Worm (Caenorhabditis elegans) whole organism, early embryonic: ENCODE results near the gene F56D6.21.

Experiments used
- B0310.2 ChIP-seq: sonication (generic microtip); optimal IDR thresholded peaks from 2 replicates; lab custom pipeline; 2016; ENCODE audit warnings: mild to moderate bottlenecking, missing genetic modification characterization, missing compliant biosample characterization
- F13C5.2 ChIP-seq: sonication (generic microtip); optimal IDR thresholded peaks from 2 replicates; lab custom pipeline; 2017; ENCODE audit warnings: mild to moderate bottlenecking, missing genetic modification characterization, inconsistent platforms, missing compliant biosample characterization
- aly-1 ChIP-seq: sonication (generic microtip); optimal IDR thresholded peaks from 2 replicates; lab custom pipeline; 2016; ENCODE audit warnings: missing genetic modification characterization, missing compliant biosample characterization
- ama-1 ChIP-seq: fragments of 150-350 bp; optimal IDR thresholded peaks from 2 replicates; lab custom pipeline; 2014
- ceh-13 ChIP-seq: fragments of 200-800 bp; sonication (Bioruptor generic); optimal IDR thresholded peaks from 2 replicates; lab custom pipeline; 2018; ENCODE audit warnings: mild to moderate bottlenecking, missing genetic modification characterization, missing compliant biosample characterization
- ceh-36 ChIP-seq: sonication (generic microtip); optimal IDR thresholded peaks from 2 replicates; lab custom pipeline; 2016; ENCODE audit warnings: missing genetic modification characterization, inconsistent platforms, missing compliant biosample characterization
- ets-7 ChIP-seq: sonication (generic microtip); optimal IDR thresholded peaks from 2 replicates; lab custom pipeline; 2016; ENCODE audit warnings: missing genotype, missing genetic modification characterization, missing compliant biosample characterization
- flt-1 ChIP-seq: fragments of 200-800 bp; sonication (Bioruptor generic); IDR thresholded peaks from 2 replicates; pipeline ENCODE4 v1.3.6; 2022; ENCODE audit warnings: missing genetic modification characterization, missing compliant biosample characterization
- hmbx-1 ChIP-seq: sonication (generic microtip); optimal IDR thresholded peaks from 2 replicates; lab custom pipeline; 2016; ENCODE audit warnings: mild to moderate bottlenecking, missing genetic modification characterization, missing compliant biosample characterization
- hmg-4 ChIP-seq: fragments of 200-800 bp; sonication (Bioruptor generic); optimal IDR thresholded peaks from 2 replicates; lab custom pipeline; 2018; ENCODE audit warnings: mild to moderate bottlenecking, missing genetic modification characterization, missing compliant biosample characterization
- hnd-1 ChIP-seq: sonication (generic microtip); optimal IDR thresholded peaks from 2 replicates; lab custom pipeline; 2016; ENCODE audit warnings: missing genetic modification characterization, missing compliant biosample characterization
- pes-1 ChIP-seq: fragments of 200-800 bp; sonication (Bioruptor generic); IDR thresholded peaks from 2 replicates; pipeline ENCODE4 v1.3.6; 2022; ENCODE audit warnings: missing genetic modification reagents, missing genetic modification characterization, missing compliant biosample characterization
- scrt-1 ChIP-seq: fragments of 200-800 bp; sonication (Bioruptor generic); IDR thresholded peaks from 2 replicates; pipeline ENCODE4 v1.3.6; 2022; ENCODE audit warnings: missing genetic modification characterization, missing compliant biosample characterization
- sea-1 ChIP-seq: fragments of 200-800 bp; sonication (Bioruptor generic); conservative IDR thresholded peaks from 2 replicates; pipeline ENCODE4 v1.3.6; 2022; ENCODE audit warnings: missing genetic modification characterization, missing compliant biosample characterization
- tbx-11 ChIP-seq: fragments of 200-800 bp; sonication (Bioruptor generic); IDR thresholded peaks from 2 replicates; pipeline ENCODE4 v1.3.6; 2022; ENCODE audit warnings: missing genetic modification characterization, missing compliant biosample characterization
- tbx-37 ChIP-seq: fragments of 200-800 bp; sonication (Bioruptor generic); conservative IDR thresholded peaks from 2 replicates; pipeline ENCODE4 v1.3.6; 2022; ENCODE audit warnings: missing genetic modification reagents, missing genetic modification characterization, missing compliant biosample characterization
- tra-4 ChIP-seq: sonication (generic microtip); optimal IDR thresholded peaks from 2 replicates; lab custom pipeline; 2017; ENCODE audit warnings: missing genetic modification characterization, missing compliant biosample characterization

Gene F56D6.21

DNA sequence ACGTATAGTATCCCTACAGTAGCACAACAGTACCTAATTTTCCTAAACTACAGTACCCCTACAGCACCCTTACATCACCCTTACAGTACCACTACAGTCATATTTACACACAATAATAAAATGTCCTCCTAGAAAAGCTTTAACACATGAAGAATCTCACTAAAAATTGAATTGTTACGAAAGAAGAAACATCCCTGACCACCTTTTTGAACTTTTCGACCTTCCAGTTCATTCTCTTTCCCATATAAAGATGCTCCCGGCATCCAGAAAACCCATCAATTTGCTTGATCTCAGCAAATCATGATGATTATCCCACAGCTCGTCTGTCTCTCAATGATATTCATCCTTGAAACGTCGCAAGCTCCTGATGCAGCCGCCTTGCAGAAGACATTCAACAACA is at the start of gene F56D6.21:
Gene F56D6.21, plus strand, starts transcription at position 301 of the 400 bp plus-strand sequence.
- no peak for TF ChIP-seq tra-4 (tag; lab: Kevin White, UChicago)
- no peak for TF ChIP-seq ama-1 (lab: Kevin White, UChicago)
- no peak for TF ChIP-seq hmbx-1 (tag; lab: Kevin White, UChicago)
- TF ChIP-seq tbx-11 (GFP tag; lab: Robert Waterston, UW) = no peak
- no peak for TF ChIP-seq hmg-4 (GFP tag; lab: Kevin White, UChicago)
- TF ChIP-seq hnd-1 (tag; lab: Kevin White, UChicago) = no peak
- TF ChIP-seq ceh-13 (GFP tag; lab: Kevin White, UChicago) = no peak
- TF ChIP-seq ceh-36 (tag; lab: Kevin White, UChicago) = no peak
- no peak for TF ChIP-seq B0310.2 (tag; lab: Kevin White, UChicago)
- no peak for TF ChIP-seq tbx-37

DNA sequence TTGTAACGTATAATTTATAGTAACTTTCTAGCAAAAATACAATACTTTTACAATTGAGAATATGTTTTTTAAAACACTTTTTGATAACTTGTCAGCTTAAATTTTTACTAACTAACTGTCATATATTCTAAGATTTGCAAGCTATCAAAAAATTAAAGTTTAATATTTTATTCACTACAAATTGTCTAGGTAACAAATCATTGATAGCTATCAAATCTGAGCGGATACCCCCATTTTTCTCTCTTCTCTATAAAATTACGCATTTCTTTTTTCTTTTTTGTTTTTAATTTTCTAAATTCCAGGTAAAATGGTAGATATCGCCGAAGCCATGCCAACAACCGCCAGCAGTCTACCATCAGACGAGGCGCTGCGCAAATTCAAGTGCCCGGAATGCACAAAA is 49.2 kb upstream of the F56D6.21 start, which contains the start of gene zag-1:
Gene zag-1, plus strand, starts transcription at position 301 of the 400 bp plus-strand sequence.
- TF ChIP-seq B0310.2 (tag; lab: Kevin White, UChicago) = no peak
- TF ChIP-seq ama-1 (lab: Kevin White, UChicago) = no peak
- no peak for TF ChIP-seq tra-4 (tag; lab: Kevin White, UChicago)
- no peak for TF ChIP-seq scrt-1 (GFP tag; lab: Robert Waterston, UW)
- no peak for TF ChIP-seq hmg-4 (GFP tag; lab: Kevin White, UChicago)

DNA sequence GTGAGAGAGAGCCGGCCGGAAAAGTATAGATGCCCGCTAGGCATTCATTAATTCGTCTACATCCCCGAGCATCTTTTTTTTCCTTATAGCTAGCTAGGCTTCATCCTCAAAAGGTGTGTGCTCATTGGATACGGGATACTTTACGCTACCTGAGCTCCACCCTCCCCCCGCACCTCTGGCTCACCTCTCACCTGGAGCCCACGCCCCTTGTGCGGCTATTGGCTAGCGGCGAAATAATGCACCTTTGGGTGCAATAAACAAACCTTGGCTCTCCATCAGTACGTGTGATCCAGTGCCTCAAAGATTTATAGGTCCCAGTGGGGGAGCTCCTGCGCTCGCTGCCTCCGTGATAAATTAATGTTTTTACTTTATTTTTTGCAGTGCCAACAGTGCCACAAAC is 48.5 kb upstream of the F56D6.21 start:
- TF ChIP-seq B0310.2 (tag; lab: Kevin White, UChicago) = no peak
- 0 out of 2 replicates have a peak, but pooled peaks have one; percentile 18 for TF ChIP-seq pes-1 (GFP tag; lab: Robert Waterston, UW)
- TF ChIP-seq hmg-4 (GFP tag; lab: Kevin White, UChicago) = peak; percentile 15

DNA sequence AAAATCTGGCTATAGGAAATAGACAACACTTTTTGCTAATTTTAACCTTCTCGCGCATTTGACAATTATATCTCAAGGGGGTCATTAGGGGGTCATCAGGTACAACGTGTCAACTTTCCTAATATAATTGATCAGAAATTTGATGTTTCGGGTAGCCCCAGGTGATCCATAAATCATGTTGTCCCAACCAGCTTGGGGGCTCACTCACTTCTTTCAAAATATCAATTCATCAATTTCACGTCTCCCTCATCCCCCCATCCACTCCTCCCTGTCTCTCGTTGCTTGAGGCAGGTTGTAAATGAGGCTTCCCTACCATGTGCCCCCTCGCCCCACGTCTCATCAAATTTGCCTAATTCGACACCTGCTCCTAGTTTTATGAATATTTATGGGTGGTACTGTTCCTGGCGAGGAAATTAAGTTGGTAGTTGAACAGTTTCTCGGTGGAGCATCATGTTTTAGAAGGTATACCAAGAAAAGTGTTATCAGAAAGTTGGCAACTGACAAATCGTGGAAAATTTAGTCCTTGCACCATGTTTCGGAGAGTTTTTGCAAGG is 46.6 kb upstream of the F56D6.21 start:
- TF ChIP-seq aly-1 (tag; lab: Kevin White, UChicago) = no peak
- TF ChIP-seq scrt-1 (GFP tag; lab: Robert Waterston, UW) = no peak
- TF ChIP-seq B0310.2 (tag; lab: Kevin White, UChicago) = no peak
- no peak for TF ChIP-seq tbx-37

DNA sequence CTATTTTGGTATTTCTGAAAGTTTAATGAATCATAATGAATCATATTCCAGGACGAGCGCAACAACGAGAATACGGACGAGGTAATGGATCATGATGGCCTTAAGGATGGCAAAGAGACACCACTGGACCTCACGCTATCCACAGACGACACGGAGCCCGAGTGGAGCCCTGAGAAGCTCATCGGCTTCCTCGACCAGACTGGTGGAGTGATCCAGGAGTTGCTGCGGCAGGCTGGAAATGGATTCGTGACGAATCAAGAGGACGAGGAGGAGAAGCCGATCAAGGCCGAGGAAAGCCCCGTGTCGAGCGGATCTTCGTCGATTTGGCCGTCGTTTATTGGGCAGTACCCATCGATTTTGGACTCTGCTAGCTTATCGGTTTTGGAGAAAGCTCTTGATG is 45.2 kb upstream of the F56D6.21 start:
- TF ChIP-seq flt-1 = no peak
- TF ChIP-seq sea-1 (GFP tag; lab: Robert Waterston, UW) = no peak
- no peak for TF ChIP-seq scrt-1 (GFP tag; lab: Robert Waterston, UW)
- TF ChIP-seq ets-7 (tag; lab: Kevin White, UChicago) = no peak
- no peak for TF ChIP-seq pes-1 (GFP tag; lab: Robert Waterston, UW)
- no peak for TF ChIP-seq tbx-37
- no peak for TF ChIP-seq ceh-13 (GFP tag; lab: Kevin White, UChicago)
- TF ChIP-seq tbx-11 (GFP tag; lab: Robert Waterston, UW) = no peak
- TF ChIP-seq hnd-1 (tag; lab: Kevin White, UChicago) = no peak
- no peak for TF ChIP-seq tra-4 (tag; lab: Kevin White, UChicago)
- TF ChIP-seq aly-1 (tag; lab: Kevin White, UChicago) = no peak
- TF ChIP-seq ceh-36 (tag; lab: Kevin White, UChicago) = no peak
- no peak for TF ChIP-seq F13C5.2 (tag; lab: Kevin White, UChicago)

DNA sequence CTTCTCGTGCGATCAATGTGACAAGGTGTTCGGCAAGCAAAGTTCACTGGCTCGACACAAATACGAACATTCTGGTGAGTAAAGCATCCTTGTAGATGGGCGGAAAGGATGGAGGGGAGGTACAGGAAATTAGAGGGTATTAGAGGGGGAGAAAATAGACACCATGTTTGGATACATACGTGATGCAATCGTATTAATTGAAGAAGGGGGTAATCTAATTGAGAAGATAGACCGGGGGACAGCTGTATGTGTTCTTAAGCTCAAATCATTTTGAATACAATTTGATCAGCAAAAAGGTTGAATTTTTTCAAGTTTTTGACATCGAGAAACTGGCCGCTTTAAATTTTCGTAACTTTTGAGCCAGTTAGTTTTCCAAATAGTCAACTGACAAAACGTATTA is 44.3 kb upstream of the F56D6.21 start:
- TF ChIP-seq hmg-4 (GFP tag; lab: Kevin White, UChicago) (no peak), hmbx-1 (tag; lab: Kevin White, UChicago) (no peak), F13C5.2 (tag; lab: Kevin White, UChicago) (no peak), sea-1 (GFP tag; lab: Robert Waterston, UW) (no peak), tra-4 (tag; lab: Kevin White, UChicago) (no peak), ceh-13 (GFP tag; lab: Kevin White, UChicago) (no peak), scrt-1 (GFP tag; lab: Robert Waterston, UW) (no peak), B0310.2 (tag; lab: Kevin White, UChicago) (no peak), pes-1 (GFP tag; lab: Robert Waterston, UW) (no peak)

DNA sequence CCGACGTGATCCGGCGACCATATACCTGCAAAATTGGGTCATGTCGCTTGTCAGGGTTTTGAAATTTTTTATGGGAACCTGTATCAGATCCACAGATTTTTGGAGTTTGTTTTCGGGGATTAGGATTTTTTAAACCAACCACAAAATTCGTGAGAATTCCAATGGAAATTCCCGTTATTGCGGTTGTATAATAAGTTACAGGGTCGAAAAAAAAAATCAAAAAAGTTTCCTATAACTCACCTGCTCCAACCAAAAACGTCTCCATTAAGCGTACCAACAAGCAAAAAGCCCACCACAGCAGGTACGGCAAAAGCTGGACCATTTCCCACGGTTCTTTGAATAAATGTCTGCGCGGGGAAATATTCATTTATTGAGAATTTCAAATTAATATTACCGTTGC is 41.8 kb upstream of the F56D6.21 start:
- TF ChIP-seq aly-1 (tag; lab: Kevin White, UChicago) = no peak
- no peak for TF ChIP-seq hmg-4 (GFP tag; lab: Kevin White, UChicago)
- no peak for TF ChIP-seq flt-1
- TF ChIP-seq scrt-1 (GFP tag; lab: Robert Waterston, UW) = no peak
- TF ChIP-seq F13C5.2 (tag; lab: Kevin White, UChicago) = no peak
- TF ChIP-seq tbx-37 = no peak
- no peak for TF ChIP-seq sea-1 (GFP tag; lab: Robert Waterston, UW)
- no peak for TF ChIP-seq B0310.2 (tag; lab: Kevin White, UChicago)
- no peak for TF ChIP-seq tbx-11 (GFP tag; lab: Robert Waterston, UW)
- TF ChIP-seq ama-1 (lab: Kevin White, UChicago) = no peak
- TF ChIP-seq ceh-13 (GFP tag; lab: Kevin White, UChicago) = no peak
- TF ChIP-seq pes-1 (GFP tag; lab: Robert Waterston, UW) = no peak
- TF ChIP-seq hnd-1 (tag; lab: Kevin White, UChicago) = no peak
- TF ChIP-seq tra-4 (tag; lab: Kevin White, UChicago) = no peak

DNA sequence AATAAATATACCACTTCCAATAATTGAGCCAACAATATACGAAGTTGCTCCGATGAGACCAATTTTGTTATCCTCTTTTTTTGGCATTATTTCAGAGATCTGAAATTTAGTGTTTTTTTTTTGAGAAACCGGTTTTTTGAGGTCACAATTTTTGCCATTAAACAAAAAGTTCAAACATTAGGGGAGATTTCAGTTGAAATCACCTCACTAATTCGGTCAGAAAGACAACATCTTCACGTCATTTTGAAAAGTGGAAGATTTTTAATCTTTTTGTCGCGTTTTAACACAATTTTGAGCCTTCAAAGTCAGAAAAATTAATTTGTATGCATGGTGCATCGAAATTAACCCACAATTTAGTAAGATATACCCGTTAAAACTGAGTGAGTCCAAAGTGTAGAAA is 39.8 kb upstream of the F56D6.21 start, which contains the start of gene aat-8:
Gene aat-8, minus strand, starts transcription at position 101 of the 400 bp plus-strand sequence.
- TF ChIP-seq tra-4 (tag; lab: Kevin White, UChicago) (no peak), ceh-13 (GFP tag; lab: Kevin White, UChicago) (no peak)
